Fruit fly (Drosophila melanogaster) ovary, adult (tissue): ENCODE data around the gene CG9452.

Experiments used
- CG17801 ChIP-seq: fragments of 200-800 bp; optimal IDR thresholded peaks from 2 replicates; lab custom pipeline; 2019; ENCODE audit warnings: missing biosample characterization, mild to moderate bottlenecking, missing genetic modification characterization, moderate library complexity; ENCODE audit not compliant: partially characterized antibody

The CG9452 gene

DNA sequence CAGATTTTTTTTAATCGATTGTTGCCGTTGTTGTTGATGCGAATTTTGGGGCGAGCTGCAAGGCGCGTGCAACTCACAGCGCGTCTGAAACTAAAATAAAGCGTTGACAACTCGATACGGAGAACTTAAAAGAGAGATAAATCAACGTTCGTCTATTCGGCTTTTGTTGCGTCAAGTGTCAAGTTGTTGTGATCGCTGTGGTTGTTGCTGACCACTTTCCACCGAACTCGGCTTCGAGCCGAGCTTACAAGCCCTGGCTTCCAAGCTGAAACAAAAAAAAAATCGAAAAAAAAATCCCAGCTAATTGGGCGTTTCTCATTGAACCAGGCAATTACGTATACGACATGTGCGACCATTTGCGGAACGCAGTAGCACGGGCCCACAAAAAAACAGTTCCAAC, at the start of gene CG9452:
TSS of gene CG9452 (minus strand) at position 101 of the 400 bp plus-strand sequence.
- no peak for TF ChIP-seq CG17801

DNA sequence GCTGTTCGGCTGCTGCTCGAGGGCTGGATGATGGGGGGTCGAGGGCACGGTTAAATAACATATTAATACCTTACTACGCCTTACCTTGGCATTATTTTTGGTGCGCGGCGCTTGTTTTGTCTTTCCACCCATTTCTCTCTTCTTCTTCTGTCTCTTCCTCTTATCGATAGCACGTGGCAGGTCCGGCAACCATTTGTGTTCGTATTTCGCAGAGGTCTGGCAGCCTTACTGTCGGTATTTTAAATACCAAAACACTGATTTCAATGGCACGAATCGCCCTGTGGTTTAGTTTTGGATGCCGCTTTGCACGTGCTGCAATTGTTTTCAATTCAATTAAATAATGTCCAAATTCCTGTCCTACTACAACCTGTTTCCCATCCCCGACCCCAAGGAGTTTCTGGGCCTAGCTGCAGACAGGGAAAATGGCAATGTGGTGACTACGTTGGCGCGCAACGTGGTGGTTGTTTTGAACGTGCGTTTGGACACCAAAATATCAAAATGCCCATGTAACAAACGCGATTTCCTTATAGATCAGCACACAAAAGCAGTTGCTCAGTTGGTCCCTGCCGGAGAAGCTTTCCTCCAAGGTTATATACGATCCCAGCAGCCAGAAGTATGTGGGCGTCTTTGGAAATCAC, 48.6 kb upstream of the CG9452 start, which contains the start of the genes Ltn1 and CG9300:
TSS of gene Ltn1 (minus strand) at position 155 of the 638 bp plus-strand sequence.
TSS of gene CG9300 (plus strand) at position 285 of the 638 bp plus-strand sequence.
- peak; percentile 27 for TF ChIP-seq CG17801

dm6 chr3L:19544810-19545209, 41.1 kb upstream of the CG9452 start, which contains the start of the genes CG46435 and Rcd7:
CG46435 (plus strand) TSS chr3L:19545110.
Rcd7 (plus strand) TSS chr3L:19545110.
- TF ChIP-seq CG17801 = no peak

DNA sequence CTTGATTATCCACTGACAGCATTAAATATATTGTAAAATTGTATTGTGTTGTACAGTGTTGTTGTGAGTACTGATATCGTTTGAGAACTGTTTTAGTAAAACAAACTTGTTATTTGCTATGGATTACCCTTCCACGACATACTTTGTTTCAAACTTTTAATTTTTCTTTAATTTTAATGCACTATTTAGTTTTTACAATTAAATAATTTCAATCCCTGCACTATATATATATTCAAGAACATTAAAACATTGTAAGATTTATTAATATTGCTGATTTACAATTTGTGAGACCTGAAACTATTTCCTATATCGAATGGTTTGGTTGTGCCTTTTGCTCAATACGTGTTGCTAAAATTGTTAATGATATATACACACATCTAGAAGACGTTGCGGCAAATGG, 40.4 kb upstream of the CG9452 start, which contains the start of the genes CG46434 and Dred:
TSS of gene CG46434 (minus strand) at position 101 of the 400 bp plus-strand sequence.
TSS of gene Dred (minus strand) at position 101 of the 400 bp plus-strand sequence.
- no peak for TF ChIP-seq CG17801

- TF ChIP-seq CG17801 = no peak
These were observed 28.8 kb upstream of the CG9452 start, which contains the start of gene Cpr76Bd for dm6 chr3L:19532443-19532842. Cpr76Bd (plus strand) TSS chr3L:19532743.

DNA sequence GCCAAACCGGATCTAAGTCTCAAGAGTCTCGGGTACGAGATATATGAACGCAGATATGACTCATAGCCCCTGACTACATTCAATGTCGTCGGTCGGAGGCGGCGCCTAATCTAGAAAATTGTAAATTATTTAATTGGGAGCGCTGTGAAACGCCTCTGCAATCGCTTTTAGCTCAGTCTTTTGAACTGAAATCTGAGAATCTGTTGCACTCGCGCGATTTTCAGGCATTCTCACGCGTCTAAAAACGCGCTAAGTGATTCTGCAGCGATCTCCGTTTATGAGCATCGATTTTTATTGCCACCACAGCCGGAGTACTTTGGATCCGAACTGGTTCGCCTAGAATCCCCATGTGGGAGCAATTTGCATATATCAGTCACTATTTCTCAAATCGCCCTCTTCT, 24.9 kb upstream of the CG9452 start:
- no peak for TF ChIP-seq CG17801

DNA sequence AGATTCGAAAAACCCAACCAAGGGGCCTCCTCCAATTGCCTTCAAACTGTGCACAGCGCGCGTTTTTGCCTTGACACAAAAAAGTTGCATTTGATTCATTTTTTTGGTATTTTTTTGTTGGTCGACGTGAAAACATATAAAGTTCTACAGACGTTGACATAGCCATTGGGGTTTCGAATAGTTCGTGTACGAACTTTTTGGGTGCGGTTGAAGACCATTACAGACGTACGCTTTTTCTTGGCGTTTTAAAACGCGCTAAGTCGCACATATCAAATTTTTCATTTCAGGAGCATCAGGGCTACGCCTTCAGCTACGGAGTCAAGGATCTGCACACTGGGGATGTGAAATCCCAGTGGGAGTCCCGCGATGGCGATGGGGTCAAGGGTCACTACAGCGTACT, 22.1 kb upstream of the CG9452 start:
- no peak for TF ChIP-seq CG17801

- TF ChIP-seq CG17801 = no peak
These were observed 21.0 kb upstream of the CG9452 start for dm6 chr3L:19524690-19525089.

DNA sequence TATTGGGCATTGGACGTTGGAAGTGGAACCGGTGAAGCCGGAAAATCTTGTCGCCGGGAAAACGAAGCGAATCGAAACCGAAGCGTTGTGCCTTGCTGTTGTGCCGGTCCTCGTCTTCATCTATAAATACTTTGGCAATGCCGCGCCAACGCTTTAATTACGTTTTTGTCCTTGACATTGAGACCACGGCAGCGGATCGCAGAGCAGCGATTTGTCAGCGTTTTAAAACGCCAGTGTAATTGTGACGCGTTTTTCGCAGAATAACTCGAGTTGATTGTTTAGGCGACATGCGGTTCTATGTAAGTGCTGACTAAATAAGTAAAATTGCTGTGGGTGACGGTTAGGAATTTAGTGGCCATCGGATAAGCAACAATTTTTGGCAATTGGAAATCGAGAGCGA, 17.4 kb upstream of the CG9452 start:
- TF ChIP-seq CG17801 = no peak

DNA sequence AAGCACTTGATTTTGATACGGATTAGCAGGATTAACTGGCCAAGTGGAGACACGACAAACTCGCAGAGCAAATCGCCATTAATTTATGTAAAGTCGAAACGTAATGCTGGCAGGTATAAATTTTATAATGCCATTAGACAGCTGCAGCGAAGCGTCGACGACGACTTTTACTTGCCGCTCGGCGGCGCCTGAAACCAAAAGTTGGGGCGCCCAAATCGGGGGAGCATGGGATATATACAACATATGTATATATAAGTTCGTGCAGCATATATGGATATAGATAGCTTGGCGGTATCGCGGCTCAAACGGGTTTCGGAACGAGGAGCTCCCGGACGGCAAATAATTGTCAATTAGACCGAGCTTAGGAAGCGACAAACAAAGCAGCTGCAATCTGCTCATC, 17.0 kb upstream of the CG9452 start, which contains the start of gene Cpr76Bc:
TSS of gene Cpr76Bc (plus strand) at position 301 of the 400 bp plus-strand sequence.
- no peak for TF ChIP-seq CG17801

DNA sequence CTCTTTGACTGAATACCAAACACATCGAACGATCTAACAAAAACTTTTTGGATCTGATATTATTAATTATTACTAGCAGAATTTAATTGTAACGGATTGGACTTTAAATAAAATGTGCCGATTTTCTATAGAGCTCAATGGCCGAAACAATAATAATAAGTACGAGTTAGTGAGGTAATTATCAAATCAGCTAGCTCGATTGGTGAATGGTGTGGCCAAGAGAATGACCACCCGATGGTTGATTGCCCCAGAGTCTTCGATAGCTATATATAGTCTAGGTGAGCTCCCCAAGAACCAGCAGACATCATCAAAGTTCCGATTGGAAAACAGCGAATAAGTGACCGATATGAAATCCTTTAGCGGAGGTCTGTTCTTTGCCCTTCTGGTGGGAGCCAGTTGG, 15.7 kb upstream of the CG9452 start, which contains the start of gene Cpr76Bb:
TSS of gene Cpr76Bb (plus strand) at position 301 of the 400 bp plus-strand sequence.
- TF ChIP-seq CG17801 = no peak

- TF ChIP-seq CG17801 = no peak
These were observed 14.6 kb upstream of the CG9452 start, which contains the start of gene Cpr76Ba for dm6 chr3L:19518232-19518631. Cpr76Ba (minus strand) TSS chr3L:19518332.

dm6 chr3L:19516547-19516946, 12.9 kb upstream of the CG9452 start:
- TF ChIP-seq CG17801 = no peak

- no peak for TF ChIP-seq CG17801
These were observed 9.0 kb upstream of the CG9452 start for dm6 chr3L:19512672-19513071.

DNA sequence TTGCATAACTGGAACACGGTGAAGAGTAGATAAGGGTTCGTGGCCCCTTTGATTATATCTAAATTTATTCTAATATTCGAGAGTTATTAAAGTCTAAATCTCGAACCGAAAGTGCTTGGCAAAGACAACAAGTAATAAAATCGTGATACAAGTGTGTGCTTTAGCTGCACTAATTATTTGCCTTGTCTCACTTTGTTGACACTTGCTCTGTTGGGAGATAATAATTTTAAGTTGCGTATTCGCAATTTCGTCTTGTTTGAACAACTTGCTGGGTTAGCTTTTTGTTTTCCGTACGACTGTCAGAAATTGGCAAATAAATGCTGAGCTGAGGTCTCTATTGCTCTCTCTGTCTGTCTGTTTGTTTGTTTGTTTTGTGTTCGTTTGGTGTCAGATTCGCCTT, 1.0 kb upstream of the CG9452 start:
- no peak for TF ChIP-seq CG17801

- TF ChIP-seq CG17801 = no peak
These were observed 3.0 kb downstream of the CG9452 start, which contains the start of gene CG9451 for dm6 chr3L:19500698-19501097. CG9451 (minus strand) TSS chr3L:19500798.

- no peak for TF ChIP-seq CG17801
These were observed 4.3 kb downstream of the CG9452 start for dm6 chr3L:19499334-19499733.

- no peak for TF ChIP-seq CG17801
These were observed 6.0 kb downstream of the CG9452 start, which contains the start of gene CG9449 for dm6 chr3L:19497623-19498022. CG9449 (minus strand) TSS chr3L:19497723.
